Worm (Caenorhabditis elegans) whole organism, young adult: ENCODE results near the gene fbxa-138.

Experiments
- B0261.1 ChIP-seq: sonication (generic microtip); optimal IDR thresholded peaks from 2 replicates; lab custom pipeline; 2016; ENCODE audit warnings: mild to moderate bottlenecking, missing genetic modification characterization, moderate library complexity, missing compliant biosample characterization
- B0336.3 ChIP-seq: fragments of 200-800 bp; sonication (Bioruptor generic); IDR thresholded peaks from 2 replicates; pipeline ENCODE4 v1.3.6; 2022; ENCODE audit warnings: missing genetic modification characterization, missing compliant biosample characterization
- C06A6.2 ChIP-seq: fragments of 200-800 bp; sonication (Bioruptor generic); conservative IDR thresholded peaks from 2 replicates; pipeline ENCODE4 v1.3.6; 2022; ENCODE audit warnings: missing genetic modification characterization, missing compliant biosample characterization
- F10E7.11 ChIP-seq: sonication (generic microtip); optimal IDR thresholded peaks from 2 replicates; lab custom pipeline; 2017; ENCODE audit warnings: mild to moderate bottlenecking, missing genetic modification characterization, moderate library complexity, missing compliant biosample characterization
- F23B12.7 ChIP-seq: sonication (generic microtip); optimal IDR thresholded peaks from 2 replicates; lab custom pipeline; 2017; ENCODE audit warnings: missing genetic modification characterization, mild to moderate bottlenecking, missing compliant biosample characterization, antibody characterized with exemption, moderate library complexity; ENCODE audit not compliant: insufficient read depth
- F37B4.10 ChIP-seq: fragments of 200-800 bp; sonication (Bioruptor generic); IDR thresholded peaks from 2 replicates; pipeline ENCODE4 v1.3.6; 2022; ENCODE audit warnings: missing genetic modification characterization, missing compliant biosample characterization
- F39B2.1 ChIP-seq: fragments of 200-800 bp; sonication (Bioruptor generic); IDR thresholded peaks from 2 replicates; pipeline ENCODE4 v1.3.6; 2022; ENCODE audit warnings: missing genetic modification reagents, missing genetic modification characterization, missing compliant biosample characterization
- F49E8.2 ChIP-seq: sonication (generic microtip); optimal IDR thresholded peaks from 3 replicates; lab custom pipeline; 2017; ENCODE audit warnings: missing genetic modification characterization, mild to moderate bottlenecking, missing compliant biosample characterization, antibody characterized with exemption, moderate library complexity; ENCODE audit not compliant: insufficient read depth
- K11D2.4 ChIP-seq: fragments of 200-800 bp; sonication (Bioruptor generic); IDR thresholded peaks from 2 replicates; pipeline ENCODE4 v1.3.6; 2022; ENCODE audit warnings: missing genetic modification reagents, missing genetic modification characterization, missing compliant biosample characterization
- T07F8.4 ChIP-seq: sonication (generic microtip); optimal IDR thresholded peaks from 2 replicates; lab custom pipeline; 2016; ENCODE audit warnings: mild to moderate bottlenecking, missing genetic modification characterization, moderate library complexity, missing compliant biosample characterization
- Y56A3A.18 ChIP-seq: fragments of 200-800 bp; sonication (Bioruptor generic); IDR thresholded peaks from 2 replicates; pipeline ENCODE4 v1.3.6; 2022; ENCODE audit warnings: missing genetic modification reagents, missing genetic modification characterization, missing compliant biosample characterization
- Y95B8A.8 ChIP-seq: fragments of 200-800 bp; sonication (Bioruptor generic); IDR thresholded peaks from 2 replicates; pipeline ENCODE4 v1.3.6; 2022; ENCODE audit warnings: missing genetic modification reagents, missing genetic modification characterization, missing compliant biosample characterization
- aptf-2 ChIP-seq: fragments of 200-800 bp; sonication (Bioruptor generic); conservative IDR thresholded peaks from 2 replicates; pipeline ENCODE4 v1.3.6; 2022; ENCODE audit warnings: missing genetic modification reagents, missing genetic modification characterization, missing compliant biosample characterization
- atf-7 ChIP-seq: sonication (generic microtip); optimal IDR thresholded peaks from 2 replicates; lab custom pipeline; 2017; ENCODE audit warnings: mild to moderate bottlenecking, missing genetic modification characterization, missing compliant biosample characterization
- attf-3 ChIP-seq: fragments of 200-800 bp; sonication (Bioruptor generic); conservative IDR thresholded peaks from 2 replicates; pipeline ENCODE4 v1.3.6; 2022; ENCODE audit warnings: missing genetic modification reagents, missing genetic modification characterization, missing compliant biosample characterization
- attf-6 ChIP-seq: fragments of 200-800 bp; sonication (Bioruptor generic); IDR thresholded peaks from 2 replicates; pipeline ENCODE4 v1.3.6; 2022; ENCODE audit warnings: missing genetic modification reagents, missing genetic modification characterization, missing compliant biosample characterization
- bed-2 ChIP-seq: fragments of 200-800 bp; sonication (Bioruptor generic); IDR thresholded peaks from 2 replicates; pipeline ENCODE4 v1.3.6; 2022; ENCODE audit warnings: missing genetic modification reagents, missing genetic modification characterization, missing compliant biosample characterization
- cebp-1 ChIP-seq, 2 experiments: fragments of 200-800 bp in 1 of 2; sonication (Bioruptor generic) in 1 of 2; sonication (generic microtip) in 1 of 2; IDR thresholded peaks in 1 of 2; optimal IDR thresholded peaks in 1 of 2; 2 replicates each; pipeline versions ENCODE4 v1.3.6 to Lab custom; 2017 to 2022; ENCODE audit warnings: missing compliant biosample characterization in 2 of 2, missing genetic modification characterization in 2 of 2, mild to moderate bottlenecking in 1 of 2, missing genetic modification reagents in 1 of 2, moderate library complexity in 1 of 2
- chd-7 ChIP-seq: sonication (generic microtip); optimal IDR thresholded peaks from 2 replicates; lab custom pipeline; 2016; ENCODE audit warnings: mild to moderate bottlenecking, missing genetic modification characterization, moderate library complexity, missing compliant biosample characterization
- die-1 ChIP-seq: sonication (generic microtip); optimal IDR thresholded peaks from 2 replicates; lab custom pipeline; 2016; ENCODE audit warnings: missing genotype, mild to moderate bottlenecking, missing genetic modification characterization, missing compliant biosample characterization
- dox-1 ChIP-seq: fragments of 200-800 bp; sonication (Bioruptor generic); IDR thresholded peaks from 2 replicates; pipeline ENCODE4 v1.3.6; 2022; ENCODE audit warnings: missing genetic modification reagents, missing genetic modification characterization, missing compliant biosample characterization
- efl-1 ChIP-seq: fragments of 150-350 bp; optimal IDR thresholded peaks from 2 replicates; lab custom pipeline; 2014; ENCODE audit warnings: missing biosample characterization, missing genetic modification reagents, missing genetic modification characterization
- egl-18 ChIP-seq: fragments of 200-800 bp; sonication (Bioruptor generic); IDR thresholded peaks from 2 replicates; pipeline ENCODE4 v1.3.6; 2022; ENCODE audit warnings: missing genetic modification reagents, missing genetic modification characterization, missing compliant biosample characterization
- fkh-3 ChIP-seq: sonication (generic microtip); optimal IDR thresholded peaks from 2 replicates; lab custom pipeline; 2016; ENCODE audit warnings: mild to moderate bottlenecking, missing genetic modification characterization, missing compliant biosample characterization
- him-1 ChIP-seq: sonication (generic microtip); optimal IDR thresholded peaks from 2 replicates; lab custom pipeline; 2016; ENCODE audit warnings: missing genotype, missing genetic modification reagents, missing genetic modification characterization, missing compliant biosample characterization
- hmg-1.2 ChIP-seq: fragments of 200-800 bp; sonication (Bioruptor generic); IDR thresholded peaks from 2 replicates; pipeline ENCODE4 v1.3.6; 2022; ENCODE audit warnings: missing genetic modification reagents, missing genetic modification characterization, missing compliant biosample characterization
- hmg-20 ChIP-seq: fragments of 200-800 bp; sonication (Bioruptor generic); IDR thresholded peaks from 2 replicates; pipeline ENCODE4 v1.3.6; 2022; ENCODE audit warnings: missing genetic modification reagents, missing genetic modification characterization, missing compliant biosample characterization
- lag-1 ChIP-seq: fragments of 200-800 bp; sonication (Bioruptor generic); IDR thresholded peaks from 2 replicates; pipeline ENCODE4 v1.3.6; 2022; ENCODE audit warnings: missing genetic modification reagents, missing genetic modification characterization, missing compliant biosample characterization
- let-526 ChIP-seq: fragments of 200-800 bp; sonication (Bioruptor generic); IDR thresholded peaks from 2 replicates; pipeline ENCODE4 v1.3.6; 2022; ENCODE audit warnings: missing genetic modification reagents, missing genetic modification characterization, missing compliant biosample characterization
- lin-40 ChIP-seq: sonication (generic microtip); optimal IDR thresholded peaks from 2 replicates; lab custom pipeline; 2016; ENCODE audit warnings: missing genetic modification characterization, mild to moderate bottlenecking, missing compliant biosample characterization, missing genotype, missing genetic modification reagents
- lsl-1 ChIP-seq: fragments of 200-800 bp; sonication (Bioruptor generic); optimal IDR thresholded peaks from 2 replicates; lab custom pipeline; 2018; ENCODE audit warnings: mild to moderate bottlenecking, missing genetic modification characterization, moderate library complexity, missing compliant biosample characterization
- madf-10 ChIP-seq: sonication (generic microtip); optimal IDR thresholded peaks from 2 replicates; lab custom pipeline; 2016; ENCODE audit warnings: mild to moderate bottlenecking, missing genetic modification characterization, missing compliant biosample characterization
- madf-3 ChIP-seq: fragments of 200-800 bp; sonication (Bioruptor generic); IDR thresholded peaks from 2 replicates; pipeline ENCODE4 v1.3.6; 2022; ENCODE audit warnings: missing genetic modification reagents, missing genetic modification characterization, missing compliant biosample characterization
- mcd-1 ChIP-seq: fragments of 200-800 bp; sonication (Bioruptor generic); IDR thresholded peaks from 2 replicates; pipeline ENCODE4 v1.3.6; 2022; ENCODE audit warnings: missing genetic modification reagents, missing genetic modification characterization, missing compliant biosample characterization
- nfya-2 ChIP-seq: fragments of 200-800 bp; sonication (Bioruptor generic); IDR thresholded peaks from 2 replicates; pipeline ENCODE4 v1.3.6; 2022; ENCODE audit warnings: missing genetic modification reagents, missing genetic modification characterization, missing compliant biosample characterization
- nhr-27 ChIP-seq: fragments of 200-800 bp; sonication (Bioruptor generic); optimal IDR thresholded peaks from 2 replicates; lab custom pipeline; 2018; ENCODE audit warnings: mild to moderate bottlenecking, missing genetic modification characterization, moderate library complexity, missing compliant biosample characterization
- nhr-90 ChIP-seq: sonication (generic microtip); optimal IDR thresholded peaks from 2 replicates; lab custom pipeline; 2016; ENCODE audit warnings: missing genotype, mild to moderate bottlenecking, missing genetic modification characterization, missing compliant biosample characterization
- repo-1 ChIP-seq: sonication (generic microtip); optimal IDR thresholded peaks from 2 replicates; lab custom pipeline; 2017; ENCODE audit warnings: mild to moderate bottlenecking, missing genetic modification characterization, missing compliant biosample characterization
- rpc-1 ChIP-seq, 2 experiments: fragments of 150-350 bp in 1 of 2; sonication (generic microtip) in 1 of 2; optimal IDR thresholded peaks; 2 replicates each; lab custom pipeline; 2014 to 2018; ENCODE audit warnings: missing biosample characterization in 1 of 2, missing genetic modification characterization in 1 of 2, missing genetic modification reagents in 1 of 2, missing genotype in 1 of 2
- snpc-1.1 ChIP-seq: sonication (generic microtip); optimal IDR thresholded peaks from 2 replicates; lab custom pipeline; 2017; ENCODE audit warnings: missing genetic modification characterization, mild to moderate bottlenecking, missing compliant biosample characterization, antibody characterized with exemption, moderate library complexity, missing genotype, missing genetic modification reagents; ENCODE audit not compliant: insufficient read depth
- snpc-4 ChIP-seq, 5 experiments: fragments of 150-350 bp in 1 of 5; sonication (generic microtip) in 4 of 5; optimal IDR thresholded peaks; 2 replicates each; lab custom pipeline; 2014 to 2018; ENCODE audit warnings: missing genetic modification characterization in 5 of 5, missing biosample characterization in 3 of 5, antibody characterized with exemption in 2 of 5, mild to moderate bottlenecking in 2 of 5, missing compliant biosample characterization in 2 of 5, missing genotype in 2 of 5, moderate library complexity in 2 of 5, missing genetic modification reagents in 1 of 5
- somi-1 ChIP-seq: fragments of 200-800 bp; sonication (Bioruptor generic); optimal IDR thresholded peaks from 2 replicates; lab custom pipeline; 2018; ENCODE audit warnings: mild to moderate bottlenecking, missing genetic modification characterization, missing compliant biosample characterization
- unc-130 ChIP-seq: sonication (generic microtip); optimal IDR thresholded peaks from 2 replicates; lab custom pipeline; 2016; ENCODE audit warnings: missing genetic modification reagents, missing genetic modification characterization, missing compliant biosample characterization
- zim-3 ChIP-seq: sonication (generic microtip); optimal IDR thresholded peaks from 2 replicates; lab custom pipeline; 2017; ENCODE audit warnings: mild to moderate bottlenecking, missing genetic modification characterization, moderate library complexity, missing compliant biosample characterization
- ztf-26 ChIP-seq: sonication (generic microtip); optimal IDR thresholded peaks from 2 replicates; lab custom pipeline; 2017; ENCODE audit warnings: missing genetic modification characterization, missing compliant biosample characterization

fbxa-138 gene

DNA sequence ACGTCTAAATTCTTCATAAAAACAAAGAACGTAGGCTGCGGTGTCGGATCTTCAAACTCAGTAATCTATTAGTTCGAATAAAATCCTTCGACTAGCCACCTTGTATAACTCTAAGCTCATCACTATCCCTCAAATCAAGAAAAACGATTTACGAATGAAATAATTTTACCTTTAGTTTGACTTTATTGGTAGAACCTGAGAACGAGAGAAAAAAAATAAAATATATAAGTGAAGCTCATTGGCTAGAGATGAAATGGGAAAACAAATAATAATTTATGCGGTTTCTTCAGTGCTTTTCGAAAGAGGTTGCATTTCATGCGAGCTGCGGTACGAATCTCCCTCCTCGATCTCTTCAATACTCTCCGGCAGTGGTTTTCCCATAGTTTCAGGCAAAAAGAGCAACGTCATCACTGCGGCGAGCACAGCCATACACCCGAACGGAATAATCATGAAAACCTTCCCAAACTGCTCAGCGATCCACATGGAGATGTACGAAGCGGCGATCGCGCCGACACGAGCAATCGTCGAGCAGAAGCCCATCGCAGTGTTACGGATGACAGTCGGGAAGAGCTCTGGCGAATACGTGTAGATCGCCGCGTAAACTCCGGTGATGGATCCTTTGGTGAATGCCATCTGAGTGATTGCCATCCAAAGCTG, 35.8 kb upstream of the fbxa-138 start (continued):
- peak; percentile 64 for TF ChIP-seq F23B12.7 (tag; lab: Kevin White, UChicago)
- peak; percentile 94 for TF ChIP-seq F39B2.1 (GFP tag; lab: Robert Waterston, UW)
- TF ChIP-seq unc-130 (GFP tag; lab: Kevin White, UChicago): peak; percentile 84
- peak; percentile 83 for TF ChIP-seq nhr-27 (tag; lab: Kevin White, UChicago)
- no peak for TF ChIP-seq bed-2 (GFP tag; lab: Robert Waterston, UW)
- peak; percentile 79 for TF ChIP-seq die-1 (tag; lab: Kevin White, UChicago)
- TF ChIP-seq hmg-20 (GFP tag; lab: Robert Waterston, UW): peak; percentile 84
- TF ChIP-seq madf-3 (GFP tag; lab: Robert Waterston, UW): peak; percentile 94
- peak; percentile 79 for TF ChIP-seq lin-40 (tag; lab: Kevin White, UChicago)
- no peak for TF ChIP-seq rpc-1 (optimal IDR thresholded peaks at IDR 0.05; lab: Kevin White, UChicago)
- peak; percentile 11 for TF ChIP-seq rpc-1 (tag; optimal IDR thresholded peaks at IDR 0.05; lab: Kevin White, UChicago)
- TF ChIP-seq Y56A3A.18: peak; percentile 90; the same call in 1 of the 2 replicates
- peak; percentile 36 for TF ChIP-seq B0261.1 (tag; lab: Kevin White, UChicago)
- TF ChIP-seq snpc-1.1 (tag; lab: Kevin White, UChicago): peak; percentile 71
- peak; percentile 85; the same call in 1 of the 2 replicates for TF ChIP-seq Y95B8A.8 (GFP tag; lab: Robert Waterston, UW)
- TF ChIP-seq efl-1 (GFP tag; lab: Kevin White, UChicago): peak; percentile 21
- TF ChIP-seq let-526: no peak
- peak; percentile 55 for TF ChIP-seq hmg-1.2
- TF ChIP-seq egl-18 (GFP tag; lab: Robert Waterston, UW): peak; percentile 77; the same call in 1 of the 2 replicates
- peak; percentile 51 for TF ChIP-seq snpc-4 (GFP tag; optimal IDR thresholded peaks at IDR 0.05; lab: Kevin White, UChicago)
- peak in 3 of 4 experiments; percentile 16 to 60 (median 59) for TF ChIP-seq snpc-4 (tag; optimal IDR thresholded peaks at IDR 0.05; lab: Kevin White, UChicago)
- TF ChIP-seq ztf-26 (tag; lab: Kevin White, UChicago): peak; percentile 86
- peak; percentile 98 for TF ChIP-seq F49E8.2 (tag; lab: Kevin White, UChicago)
- peak; percentile 89 for TF ChIP-seq atf-7 (tag; lab: Kevin White, UChicago)
- TF ChIP-seq attf-3 (GFP tag; lab: Robert Waterston, UW): no peak
- TF ChIP-seq lag-1: no peak
- peak; percentile 97 for TF ChIP-seq B0336.3 (GFP tag; lab: Robert Waterston, UW)
- TF ChIP-seq lsl-1 (GFP tag; lab: Kevin White, UChicago): peak; percentile 71
- TF ChIP-seq madf-10: peak; percentile 90
- TF ChIP-seq F10E7.11: peak; percentile 94
- peak; percentile 89 for TF ChIP-seq fkh-3 (tag; lab: Kevin White, UChicago)
- TF ChIP-seq attf-6 (GFP tag; lab: Robert Waterston, UW): peak; percentile 82
- TF ChIP-seq mcd-1: peak; percentile 77
- TF ChIP-seq aptf-2: no peak
- peak; percentile 93 for TF ChIP-seq nhr-90 (tag; lab: Kevin White, UChicago)
- no peak for TF ChIP-seq T07F8.4 (tag; lab: Kevin White, UChicago)
- TF ChIP-seq repo-1 (tag; lab: Kevin White, UChicago): peak; percentile 96
- TF ChIP-seq K11D2.4 (GFP tag; lab: Robert Waterston, UW): 0 out of 2 replicates have a peak, but pooled peaks have one; percentile 60
- peak; percentile 69 for TF ChIP-seq zim-3 (tag; lab: Kevin White, UChicago)
- TF ChIP-seq F37B4.10: 0 out of 2 replicates have a peak, but pooled peaks have one; percentile 42
- TF ChIP-seq C06A6.2: no peak
- TF ChIP-seq cebp-1 (GFP tag; IDR thresholded peaks at IDR 0.05; lab: Robert Waterston, UW): peak; percentile 31; the same call in 1 of the 2 replicates
- peak; percentile 80 for TF ChIP-seq cebp-1 (tag; optimal IDR thresholded peaks at IDR 0.05; lab: Kevin White, UChicago)
- peak; percentile 44 for TF ChIP-seq somi-1
- TF ChIP-seq dox-1 (GFP tag; lab: Robert Waterston, UW): peak; percentile 51
- TF ChIP-seq him-1 (tag; lab: Kevin White, UChicago): peak; percentile 41
- TF ChIP-seq chd-7 (tag; lab: Kevin White, UChicago): peak; percentile 93
- no peak; the same call in 1 of the 2 replicates for TF ChIP-seq nfya-2 (GFP tag; lab: Robert Waterston, UW)
